Fruit fly (Drosophila melanogaster) ovary, adult (tissue): ENCODE results near the gene LIMK1.

Experiments used
- CG17801 ChIP-seq: fragments of 200-800 bp; optimal IDR thresholded peaks from 2 replicates; lab custom pipeline; 2019; ENCODE audit warnings: missing biosample characterization, mild to moderate bottlenecking, missing genetic modification characterization, moderate library complexity; ENCODE audit not compliant: partially characterized antibody

The LIMK1 gene

dm6 chrX:12578701-12579372 lies 13.2 kb downstream of the LIMK1 start:
- TF ChIP-seq CG17801 (GFP tag; lab: Kevin White, UChicago) = no peak

- TF ChIP-seq CG17801 (GFP tag; lab: Kevin White, UChicago) = no peak
Measured at dm6 chrX:12578328-12578700, 13.7 kb downstream of the LIMK1 start.

- no peak for TF ChIP-seq CG17801 (GFP tag; lab: Kevin White, UChicago)
Measured at dm6 chrX:12577722-12578121, 14.3 kb downstream of the LIMK1 start.

dm6 chrX:12575827-12576408 lies 16.1 kb downstream of the LIMK1 start:
- TF ChIP-seq CG17801 (GFP tag; lab: Kevin White, UChicago) = no peak

dm6 chrX:12575292-12575826 lies 16.6 kb downstream of the LIMK1 start:
- TF ChIP-seq CG17801 (GFP tag; lab: Kevin White, UChicago) = no peak

- TF ChIP-seq CG17801 (GFP tag; lab: Kevin White, UChicago) = peak; percentile 79
Measured at dm6 chrX:12574666-12575202, 17.3 kb downstream of the LIMK1 start.

- TF ChIP-seq CG17801 (GFP tag; lab: Kevin White, UChicago) = no peak
Measured at dm6 chrX:12568292-12568923, 23.6 kb downstream of the LIMK1 start, which contains the start of gene hwt. Gene hwt (minus strand): TSS chrX:12568452.

- TF ChIP-seq CG17801 (GFP tag; lab: Kevin White, UChicago) = no peak
Measured at dm6 chrX:12567663-12568062, 24.3 kb downstream of the LIMK1 start.

dm6 chrX:12552824-12553223 lies 39.2 kb downstream of the LIMK1 start, which contains the start of gene Cpr11B:
Gene Cpr11B (plus strand): TSS chrX:12553124.
- no peak for TF ChIP-seq CG17801 (GFP tag; lab: Kevin White, UChicago)

dm6 chrX:12547657-12548056 lies 44.3 kb downstream of the LIMK1 start:
- no peak for TF ChIP-seq CG17801 (GFP tag; lab: Kevin White, UChicago)

dm6 chrX:12546857-12547606 lies 45.0 kb downstream of the LIMK1 start:
- no peak for TF ChIP-seq CG17801 (GFP tag; lab: Kevin White, UChicago)

dm6 chrX:12546119-12546518 lies 45.9 kb downstream of the LIMK1 start:
- no peak for TF ChIP-seq CG17801 (GFP tag; lab: Kevin White, UChicago)

- TF ChIP-seq CG17801 (GFP tag; lab: Kevin White, UChicago) = no peak
Measured at dm6 chrX:12540770-12541169, 51.2 kb downstream of the LIMK1 start.

dm6 chrX:12539215-12539614 lies 52.8 kb downstream of the LIMK1 start:
- TF ChIP-seq CG17801 (GFP tag; lab: Kevin White, UChicago) = no peak
